Fruit fly (Drosophila melanogaster) Kc167 (cell line): ENCODE data around the gene CG14331.

Experiments used
- h ChIP-seq: fragments of >200 bp; optimal IDR thresholded peaks from 3 replicates; lab custom pipeline; 2018; ENCODE audit warnings: missing external identifiers
- ttk ChIP-seq: sonication (Bioruptor generic); optimal IDR thresholded peaks from 2 replicates; lab custom pipeline; 2017; ENCODE audit warnings: missing external identifiers

dm6 chr3R:17433117-17433516, 7.4 kb downstream of the CG14331 start:
- TF ChIP-seq h (lab: Kevin White, UChicago) (no peak), ttk (lab: Kevin White, UChicago) (no peak)
